Worm (Caenorhabditis elegans): ENCODE measurements around the gene tbc-9.

- TF ChIP-seq him-1 (tag; optimal IDR thresholded peaks at IDR 0.05), result no peak
- no peak for TF ChIP-seq W03F9.2 (tag; optimal IDR thresholded peaks at IDR 0.05)
- TF ChIP-seq dao-5 (tag; optimal IDR thresholded peaks at IDR 0.05), result no peak
Observed at ce11 chrIV:13482469-13482868, 20.2 kb downstream of the tbc-9 start, which contains the start of gene Y38H8A.1.

All from whole organism, L4/young adult.